Fruit fly (Drosophila melanogaster) Kc167 (cell line): Measurements from ENCODE around the gene CG13126.

Experiments used
- Myc ChIP-seq: fragments of >200 bp; optimal IDR thresholded peaks from 2 replicates; lab custom pipeline; 2017; ENCODE audit warnings: missing external identifiers
- Sin3A ChIP-seq: fragments of >200 bp; optimal IDR thresholded peaks from 2 replicates; lab custom pipeline; 2018; ENCODE audit warnings: missing external identifiers
- h ChIP-seq: fragments of >200 bp; optimal IDR thresholded peaks from 3 replicates; lab custom pipeline; 2018; ENCODE audit warnings: missing external identifiers
- psq ChIP-seq: fragments of >200 bp; optimal IDR thresholded peaks from 2 replicates; lab custom pipeline; 2017; ENCODE audit warnings: missing external identifiers
- ttk ChIP-seq: sonication (Bioruptor generic); optimal IDR thresholded peaks from 2 replicates; lab custom pipeline; 2017; ENCODE audit warnings: missing external identifiers

dm6 chr2L:9915011-9915850, 38.8 kb downstream of the CG13126 start, which contains the start of gene yip2:
- TF ChIP-seq psq (lab: Kevin White, UChicago), result no peak
- TF ChIP-seq Myc, result no peak
- no peak for TF ChIP-seq Sin3A
- TF ChIP-seq ttk (lab: Kevin White, UChicago), result no peak
- TF ChIP-seq h, result no peak
